Fruit fly (Drosophila melanogaster) whole organism, embryonic: ENCODE measurements around the gene CG33203.

Experiments used
- Awh ChIP-seq: fragments of 200-800 bp; sonication (Bioruptor generic); IDR thresholded peaks from 2 replicates; pipeline ENCODE4, ENCODE4 v1.3.6; 2022; ENCODE audit warnings: missing biosample characterization, missing genetic modification characterization
- CG11247 ChIP-seq: fragments of 200-800 bp; sonication (Bioruptor generic); IDR thresholded peaks from 2 replicates; pipeline ENCODE4 v1.3.6; 2022; ENCODE audit warnings: missing biosample characterization, missing genetic modification characterization
- CG12942 ChIP-seq: fragments of 200-800 bp; sonication (Bioruptor generic); optimal IDR thresholded peaks from 3 replicates; lab custom pipeline; 2016; ENCODE audit warnings: missing biosample characterization, missing genetic modification characterization
- CG15601 ChIP-seq: fragments of 200-800 bp; sonication (Bioruptor generic); optimal IDR thresholded peaks from 3 replicates; lab custom pipeline; 2019; ENCODE audit warnings: missing biosample characterization, mild to moderate bottlenecking, missing genetic modification characterization, moderate library complexity
- CG16863 ChIP-seq: fragments of 200-800 bp; sonication (Bioruptor generic); optimal IDR thresholded peaks from 3 replicates; lab custom pipeline; 2016; ENCODE audit warnings: missing biosample characterization, missing genetic modification characterization
- CG1792 ChIP-seq: fragments of 200-800 bp; sonication (Bioruptor generic); optimal IDR thresholded peaks from 2 replicates; lab custom pipeline; 2016; ENCODE audit warnings: missing biosample characterization, missing genetic modification characterization
- CG18599 ChIP-seq: fragments of 200-800 bp; sonication (Bioruptor generic); optimal IDR thresholded peaks from 3 replicates; lab custom pipeline; 2017; ENCODE audit warnings: missing biosample characterization, missing genetic modification characterization, mild to moderate bottlenecking, moderate library complexity, missing genetic modification reagents
- CG33557 ChIP-seq: fragments of 200-800 bp; sonication (Bioruptor generic); optimal IDR thresholded peaks from 2 replicates; lab custom pipeline; 2019; ENCODE audit warnings: missing biosample characterization, mild to moderate bottlenecking, missing genetic modification characterization, moderate library complexity
- CG42726 ChIP-seq: fragments of 200-800 bp; sonication (Bioruptor generic); IDR thresholded peaks from 2 replicates; pipeline ENCODE4 v1.3.6; 2022; ENCODE audit warnings: missing biosample characterization, missing genetic modification characterization; ENCODE audit not compliant: partially characterized antibody
- CG43689 ChIP-seq: fragments of 200-800 bp; sonication (Bioruptor generic); IDR thresholded peaks from 2 replicates; pipeline ENCODE4 v1.3.6; 2022; ENCODE audit warnings: missing biosample characterization, missing genetic modification characterization
- CG5180 ChIP-seq: fragments of 200-800 bp; sonication (Bioruptor generic); optimal IDR thresholded peaks from 3 replicates; lab custom pipeline; 2017; ENCODE audit warnings: missing biosample characterization, missing genetic modification characterization, mild to moderate bottlenecking, moderate library complexity, missing genetic modification reagents
- CG5245 ChIP-seq: fragments of 200-800 bp; sonication (Bioruptor generic); optimal IDR thresholded peaks from 3 replicates; lab custom pipeline; 2016; ENCODE audit warnings: missing biosample characterization, missing genetic modification characterization
- CG7357 ChIP-seq: fragments of 200-800 bp; sonication (Bioruptor generic); IDR thresholded peaks from 3 replicates; pipeline ENCODE4 v1.3.6; 2022; ENCODE audit warnings: missing biosample characterization, missing genetic modification characterization
- CG8290 ChIP-seq, 3 experiments: fragments of 200-800 bp; sonication (Bioruptor generic); optimal IDR thresholded peaks; 2 replicates each; lab custom pipeline; 2016 to 2019; ENCODE audit warnings: missing biosample characterization in 3 of 3, missing genetic modification characterization in 3 of 3, mild to moderate bottlenecking in 2 of 3, moderate library complexity in 1 of 3
- CG8765 ChIP-seq: fragments of 200-800 bp; sonication (Bioruptor generic); IDR thresholded peaks from 2 replicates; pipeline ENCODE4 v1.3.6; 2022; ENCODE audit warnings: missing biosample characterization, missing genetic modification characterization
- CG9932 ChIP-seq: fragments of 200-800 bp; sonication (Bioruptor generic); IDR thresholded peaks from 2 replicates; pipeline ENCODE4 v1.3.6; 2022; ENCODE audit warnings: missing biosample characterization, missing genetic modification characterization
- CkIIα-i1 ChIP-seq: fragments of 200-800 bp; sonication (Bioruptor generic); IDR thresholded peaks from 2 replicates; pipeline ENCODE4 v1.3.6; 2022; ENCODE audit warnings: missing biosample characterization, missing genetic modification characterization
- Dek ChIP-seq: fragments of 200-800 bp; sonication (Bioruptor generic); optimal IDR thresholded peaks from 3 replicates; lab custom pipeline; 2019; ENCODE audit warnings: missing biosample characterization, mild to moderate bottlenecking, missing genetic modification characterization, moderate library complexity
- Dll ChIP-seq: fragments of 200-800 bp; sonication (Bioruptor generic); IDR thresholded peaks from 4 replicates; pipeline ENCODE4 v1.3.6; 2022; ENCODE audit warnings: missing biosample characterization, missing genetic modification characterization; ENCODE audit not compliant: partially characterized antibody
- Dp ChIP-seq: fragments of 200-800 bp; sonication (Bioruptor generic); optimal IDR thresholded peaks from 2 replicates; lab custom pipeline; 2018; ENCODE audit warnings: missing biosample characterization, mild to moderate bottlenecking, missing genetic modification characterization, moderate library complexity
- HLH4C ChIP-seq: fragments of 200-800 bp; sonication (Bioruptor generic); IDR thresholded peaks from 3 replicates; pipeline ENCODE4 v1.3.6; 2022; ENCODE audit warnings: missing biosample characterization, missing genetic modification characterization; ENCODE audit not compliant: partially characterized antibody
- HLHmδ ChIP-seq: fragments of 200-800 bp; sonication (Bioruptor generic); optimal IDR thresholded peaks from 2 replicates; lab custom pipeline; 2018; ENCODE audit warnings: missing biosample characterization, mild to moderate bottlenecking, missing genetic modification characterization, moderate library complexity
- Hand ChIP-seq: fragments of 200-800 bp; sonication (Bioruptor generic); optimal IDR thresholded peaks from 2 replicates; lab custom pipeline; 2017; ENCODE audit warnings: mild to moderate bottlenecking, missing biosample characterization, missing genetic modification reagents, missing genetic modification characterization
- MBD-R2 ChIP-seq: fragments of 200-800 bp; sonication (Bioruptor generic); IDR thresholded peaks from 2 replicates; pipeline ENCODE4 v1.3.6; 2022; ENCODE audit warnings: missing biosample characterization, missing genetic modification characterization
- NFAT ChIP-seq: fragments of 200-800 bp; sonication (Bioruptor generic); IDR thresholded peaks from 2 replicates; pipeline ENCODE4 v1.3.6; 2022; ENCODE audit warnings: missing biosample characterization, missing genetic modification characterization
- Pdp1 ChIP-seq, 2 experiments: fragments of 200-800 bp; sonication (Bioruptor generic); optimal IDR thresholded peaks; 3 replicates each; lab custom pipeline; 2016; ENCODE audit warnings: missing biosample characterization in 2 of 2, missing genetic modification characterization in 2 of 2, mild to moderate bottlenecking in 1 of 2, moderate library complexity in 1 of 2
- Sry-δ ChIP-seq: fragments of 200-800 bp; sonication (Bioruptor generic); optimal IDR thresholded peaks from 2 replicates; lab custom pipeline; 2016; ENCODE audit warnings: missing biosample characterization, missing genetic modification characterization
- Stat92E ChIP-seq, 3 experiments: fragments of >200 bp in 2 of 3; fragments of 200-800 bp in 1 of 3; sonication (Bioruptor generic) in 1 of 3; optimal IDR thresholded peaks; 2 replicates each; lab custom pipeline; 2017 to 2019; ENCODE audit warnings: missing biosample characterization in 3 of 3, missing genetic modification characterization in 3 of 3, mild to moderate bottlenecking in 1 of 3, moderate library complexity in 1 of 3
- Vsx1 ChIP-seq: fragments of 200-800 bp; sonication (Bioruptor generic); optimal IDR thresholded peaks from 2 replicates; lab custom pipeline; 2017; ENCODE audit warnings: missing biosample characterization, mild to moderate bottlenecking, missing genetic modification characterization, missing genetic modification reagents
- croc ChIP-seq: fragments of 200-800 bp; sonication (Bioruptor generic); conservative IDR thresholded peaks from 3 replicates; pipeline ENCODE4 v1.3.6; 2022; ENCODE audit warnings: missing biosample characterization, missing genetic modification characterization
- crol ChIP-seq: fragments of 200-800 bp; sonication (Bioruptor generic); IDR thresholded peaks from 2 replicates; pipeline ENCODE4 v1.3.6; 2022; ENCODE audit warnings: missing biosample characterization, missing genetic modification characterization
- dimm ChIP-seq: fragments of 200-800 bp; sonication (Bioruptor generic); IDR thresholded peaks from 2 replicates; pipeline ENCODE4 v1.3.6; 2022; ENCODE audit warnings: missing biosample characterization, missing genetic modification characterization
- disco-r ChIP-seq: fragments of 200-800 bp; sonication (Bioruptor generic); optimal IDR thresholded peaks from 2 replicates; lab custom pipeline; 2016; ENCODE audit warnings: missing biosample characterization, missing genetic modification characterization
- ftz-f1 ChIP-seq: fragments of 200-800 bp; sonication (Bioruptor generic); optimal IDR thresholded peaks from 2 replicates; lab custom pipeline; 2016; ENCODE audit warnings: missing biosample characterization, missing genetic modification characterization
- gce ChIP-seq: fragments of 200-800 bp; sonication (Bioruptor generic); IDR thresholded peaks from 3 replicates; pipeline ENCODE4 v1.3.6; 2022; ENCODE audit warnings: missing biosample characterization, missing genetic modification characterization
- grau ChIP-seq: fragments of 200-800 bp; optimal IDR thresholded peaks from 3 replicates; lab custom pipeline; 2019; ENCODE audit warnings: missing biosample characterization, mild to moderate bottlenecking, missing genetic modification characterization, moderate library complexity
- gsb ChIP-seq: fragments of 200-800 bp; sonication (Bioruptor generic); IDR thresholded peaks from 2 replicates; pipeline ENCODE4 v1.3.6; 2022; ENCODE audit warnings: missing biosample characterization, missing genetic modification characterization
- kni ChIP-seq: fragments of 200-800 bp; sonication (Bioruptor generic); optimal IDR thresholded peaks from 3 replicates; lab custom pipeline; 2017; ENCODE audit warnings: mild to moderate bottlenecking, missing biosample characterization, missing genetic modification reagents, missing genetic modification characterization
- lola ChIP-seq, 3 experiments: fragments of >200 bp in 2 of 3; fragments of 200-800 bp in 1 of 3; sonication (Bioruptor generic) in 1 of 3; optimal IDR thresholded peaks; 2 replicates each; lab custom pipeline; 2017 to 2019; ENCODE audit warnings: missing biosample characterization in 3 of 3, missing genetic modification characterization in 3 of 3, mild to moderate bottlenecking in 1 of 3, moderate library complexity in 1 of 3
- nom ChIP-seq: fragments of 200-800 bp; sonication (Bioruptor generic); optimal IDR thresholded peaks from 2 replicates; lab custom pipeline; 2017; ENCODE audit warnings: missing biosample characterization, missing genetic modification characterization, mild to moderate bottlenecking, moderate library complexity, missing genetic modification reagents
- org-1 ChIP-seq: fragments of 200-800 bp; sonication (Bioruptor generic); optimal IDR thresholded peaks from 2 replicates; lab custom pipeline; 2017; ENCODE audit warnings: missing biosample characterization, missing genetic modification characterization
- pnt ChIP-seq: fragments of 200-800 bp; sonication (Bioruptor generic); optimal IDR thresholded peaks from 3 replicates; lab custom pipeline; 2016; ENCODE audit warnings: missing biosample characterization, missing genetic modification characterization
- pros ChIP-seq: fragments of 200-800 bp; sonication (Bioruptor generic); optimal IDR thresholded peaks from 3 replicates; lab custom pipeline; 2019; ENCODE audit warnings: missing biosample characterization, mild to moderate bottlenecking, missing genetic modification characterization, moderate library complexity
- sqz ChIP-seq: fragments of 200-800 bp; sonication (Bioruptor generic); optimal IDR thresholded peaks from 3 replicates; lab custom pipeline; 2018; ENCODE audit warnings: missing biosample characterization, mild to moderate bottlenecking, missing genetic modification characterization
- ssp ChIP-seq: fragments of 200-800 bp; sonication (Bioruptor generic); IDR thresholded peaks from 2 replicates; pipeline ENCODE4 v1.3.6; 2022; ENCODE audit warnings: missing biosample characterization, missing genetic modification characterization
- stc ChIP-seq: fragments of 200-800 bp; sonication (Bioruptor generic); IDR thresholded peaks from 2 replicates; pipeline ENCODE4 v1.3.6; 2022; ENCODE audit warnings: missing biosample characterization, missing genetic modification characterization
- z ChIP-seq: fragments of 200-800 bp; sonication (Bioruptor generic); IDR thresholded peaks from 3 replicates; pipeline ENCODE4 v1.3.6; 2022; ENCODE audit warnings: missing biosample characterization, missing genetic modification characterization

The CG33203 gene

dm6 chr3R:28891513-28892097 lies 4.1 kb upstream of the CG33203 start (continued):
- TF ChIP-seq CG12942 (GFP tag; lab: Kevin White, UChicago): no peak
- 0 out of 2 replicates have a peak, but pooled peaks have one; percentile 22 for TF ChIP-seq CG42726
- TF ChIP-seq Dll (GFP tag; lab: Robert Waterston, UW): 0 out of 4 replicates have a peak, but pooled peaks have one; percentile 36
- TF ChIP-seq, all 482 proteins: peak for 47

dm6 chr3R:28889427-28889736 lies 1.9 kb upstream of the CG33203 start:
- TF ChIP-seq disco-r: no peak
- no peak for TF ChIP-seq Pdp1 (GFP tag; optimal IDR thresholded peaks at IDR 0.05; lab: Kevin White, UChicago)
- no peak for TF ChIP-seq grau (tag; lab: Kevin White, UChicago)
- peak; percentile 7; the same call in 1 of the 2 replicates for TF ChIP-seq NFAT
- peak; percentile 95 for TF ChIP-seq Vsx1 (GFP tag; lab: Kevin White, UChicago)
- no peak for TF ChIP-seq CG8765 (GFP tag; lab: Robert Waterston, UW)
- TF ChIP-seq nom (GFP tag; lab: Kevin White, UChicago): peak; percentile 5
- TF ChIP-seq pnt (GFP tag; lab: Kevin White, UChicago): no peak
- TF ChIP-seq lola (GFP tag; optimal IDR thresholded peaks at IDR 0.05; lab: Kevin White, UChicago): peak in 1 of 3 experiments; percentile 34
- no peak for TF ChIP-seq Hand (GFP tag; lab: Kevin White, UChicago)
- TF ChIP-seq CG15601 (tag; lab: Kevin White, UChicago): no peak
- TF ChIP-seq CG16863: no peak
- TF ChIP-seq gsb: no peak
- no peak for TF ChIP-seq Dek (tag; lab: Kevin White, UChicago)
- no peak for TF ChIP-seq Awh (GFP tag; lab: Robert Waterston, UW)
- TF ChIP-seq kni: no peak
- peak; percentile 75 for TF ChIP-seq HLHmδ (GFP tag; lab: Kevin White, UChicago)
- no peak for TF ChIP-seq CG5245 (GFP tag; lab: Kevin White, UChicago)
- no peak for TF ChIP-seq CG1792 (GFP tag; lab: Kevin White, UChicago)
- TF ChIP-seq CG5180 (GFP tag; lab: Kevin White, UChicago): peak; percentile 30
- no peak for TF ChIP-seq CG7357 (GFP tag; lab: Robert Waterston, UW)
- peak; percentile 23; the same call in 1 of the 2 replicates for TF ChIP-seq stc (GFP tag; lab: Robert Waterston, UW)
- TF ChIP-seq CG11247: no peak
- no peak for TF ChIP-seq sqz (GFP tag; lab: Kevin White, UChicago)
- no peak for TF ChIP-seq croc (GFP tag; lab: Robert Waterston, UW)
- TF ChIP-seq Sry-δ (GFP tag; lab: Kevin White, UChicago): no peak
- no peak for TF ChIP-seq CG9932 (GFP tag; lab: Robert Waterston, UW)
- no peak for TF ChIP-seq CG42726
- TF ChIP-seq Stat92E (GFP tag; optimal IDR thresholded peaks at IDR 0.05; lab: Kevin White, UChicago): peak in 1 of 3 experiments; percentile 78
- no peak for TF ChIP-seq gce
- TF ChIP-seq org-1 (GFP tag; lab: Kevin White, UChicago): no peak
- TF ChIP-seq HLH4C: no peak
- TF ChIP-seq dimm (GFP tag; lab: Robert Waterston, UW): no peak
- no peak for TF ChIP-seq ftz-f1 (GFP tag; lab: Kevin White, UChicago)
- no peak for TF ChIP-seq CG8290 (GFP tag; optimal IDR thresholded peaks at IDR 0.05; lab: Kevin White, UChicago)
- TF ChIP-seq CG8290 (tag; optimal IDR thresholded peaks at IDR 0.05; lab: Kevin White, UChicago): peak in 1 of 2 experiments; percentile 41
- no peak for TF ChIP-seq CG18599
- no peak for TF ChIP-seq CG33557
- TF ChIP-seq Dp (GFP tag; lab: Kevin White, UChicago): no peak
- no peak for TF ChIP-seq ssp (GFP tag; lab: Robert Waterston, UW)
- TF ChIP-seq z (GFP tag; lab: Robert Waterston, UW): 0 out of 3 replicates have a peak, but pooled peaks have one; percentile 9
- peak; percentile 27; the same call in 1 of the 2 replicates for TF ChIP-seq MBD-R2 (GFP tag; lab: Robert Waterston, UW)
- TF ChIP-seq crol (GFP tag; lab: Robert Waterston, UW): peak; percentile 54; the same call in 1 of the 2 replicates
- TF ChIP-seq pros (GFP tag; lab: Kevin White, UChicago): no peak
- no peak for TF ChIP-seq CkIIα-i1 (GFP tag; lab: Robert Waterston, UW)
- TF ChIP-seq CG43689 (GFP tag; lab: Robert Waterston, UW): no peak
